Fruit fly (Drosophila melanogaster): Measurements from ENCODE around the gene hng3.

DNA sequence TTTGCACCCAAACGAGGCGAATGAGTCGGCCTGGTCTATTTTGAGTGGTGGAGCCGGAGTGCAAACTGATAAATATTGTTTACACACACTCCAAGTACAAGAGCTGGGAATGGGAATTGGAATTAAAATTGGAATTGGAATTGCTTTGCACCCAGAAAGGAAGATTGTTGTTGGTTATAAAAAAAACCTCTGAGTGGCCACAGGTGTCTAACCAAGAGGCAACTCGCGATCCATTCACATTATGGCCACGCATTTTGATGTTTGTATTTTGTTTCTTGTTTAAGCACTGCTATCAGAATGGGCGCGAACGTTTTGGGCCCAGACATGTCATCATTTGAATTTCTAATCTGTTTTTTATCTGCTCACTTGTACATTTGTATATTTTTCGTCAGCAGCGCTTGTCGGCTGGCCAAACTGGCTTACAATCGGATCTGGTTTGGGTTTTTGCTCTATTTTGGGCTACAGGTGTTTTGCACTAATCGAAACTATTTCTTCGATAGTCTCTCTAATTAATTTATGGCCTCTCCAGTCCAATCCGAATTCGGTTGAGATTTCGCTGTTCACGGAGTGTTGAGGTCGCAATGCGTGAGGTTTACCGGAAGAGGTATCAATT, 26.5 kb upstream of the hng3 start:
- TF ChIP-seq esn (GFP tag; optimal IDR thresholded peaks at IDR 0.05) (no peak), dsx (GFP tag; optimal IDR thresholded peaks at IDR 0.05; ENCODE audit: poor library complexity, severe bottlenecking) (no peak), acj6 (GFP tag; optimal IDR thresholded peaks at IDR 0.05) (no peak), CG11902 (GFP tag; optimal IDR thresholded peaks at IDR 0.05) (no peak), Hr39 (GFP tag; optimal IDR thresholded peaks at IDR 0.05) (peak; percentile 4), Hr38 (GFP tag; optimal IDR thresholded peaks at IDR 0.05) (no peak), Gug (GFP tag; IDR thresholded peaks at IDR 0.05) (no peak), OdsH (GFP tag; optimal IDR thresholded peaks at IDR 0.05) (no peak), Eip93F (GFP tag; optimal IDR thresholded peaks at IDR 0.05) (no peak), CG1621 (tag; optimal IDR thresholded peaks at IDR 0.05) (no peak), CG6854 (GFP tag; optimal IDR thresholded peaks at IDR 0.05) (no peak), CG4318 (GFP tag; optimal IDR thresholded peaks at IDR 0.05) (no peak), CG34406 (GFP tag; optimal IDR thresholded peaks at IDR 0.05) (no peak), fd59A (GFP tag; optimal IDR thresholded peaks at IDR 0.05) (no peak)

Data from whole organism, prepupa.